Worm (Caenorhabditis elegans) whole organism, L2 larva: ENCODE measurements around the gene C45G9.2.

ENCODE experiments used
- lsy-2 ChIP-seq, 2 experiments: fragments of 150-350 bp in 1 of 2; sonication (generic microtip) in 1 of 2; optimal IDR thresholded peaks; 2 replicates each; lab custom pipeline; 2014 to 2017; ENCODE audit warnings: missing biosample characterization in 2 of 2, missing genetic modification characterization in 2 of 2
- nhr-25 ChIP-seq: fragments of 150-350 bp; sonication (generic microtip); optimal IDR thresholded peaks from 3 replicates; lab custom pipeline; 2014; ENCODE audit warnings: missing biosample characterization, missing genetic modification characterization

DNA sequence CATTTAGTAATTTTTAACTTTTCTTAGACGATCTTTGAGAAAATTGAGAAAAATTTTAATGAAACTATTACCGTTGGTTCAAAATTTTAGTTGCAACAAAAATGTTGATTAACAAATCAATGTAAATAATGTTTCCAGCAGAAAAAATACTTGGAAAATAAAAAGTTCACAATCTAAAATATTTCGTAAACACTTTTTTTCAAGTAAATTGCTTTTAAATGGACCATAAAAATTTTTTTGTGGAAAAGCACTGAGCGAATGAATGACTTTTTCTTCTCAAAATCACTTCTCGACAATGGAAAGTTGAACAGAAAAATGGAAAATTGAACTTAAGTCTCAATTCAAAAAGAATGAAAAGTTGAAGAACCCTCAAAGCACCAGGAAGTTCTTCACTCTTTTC lies 15.3 kb upstream of the C45G9.2 start, which contains the start of gene C45G9.8:
- TF ChIP-seq nhr-25 (tag; lab: Kevin White, UChicago) (no peak), lsy-2 (tag; optimal IDR thresholded peaks at IDR 0.05; lab: Kevin White, UChicago) (no peak)
